Fruit fly (Drosophila melanogaster): ENCODE results near the gene CG5321.
A peak's percentile ranks its signal among the peaks of the same experiment; 100 is the strongest.

CG5321 gene

dm6 chrX:14727580-14727979, 48.2 kb downstream of the CG5321 start (continued):
- no peak for TF ChIP-seq CG4617 (GFP tag; optimal IDR thresholded peaks at IDR 0.05; ENCODE audit: borderline replicate concordance)
- no peak for TF ChIP-seq run (tag; optimal IDR thresholded peaks at IDR 0.05)
- no peak for TF ChIP-seq CG14710 (tag; optimal IDR thresholded peaks at IDR 0.05)
- TF ChIP-seq cas (GFP tag; IDR thresholded peaks at IDR 0.05), result no peak
- no peak for TF ChIP-seq Atf6 (GFP tag; IDR thresholded peaks at IDR 0.05)
- peak; percentile 76 for TF ChIP-seq sens (GFP tag)
- TF ChIP-seq CG10462 (GFP tag; optimal IDR thresholded peaks at IDR 0.05), result no peak
- TF ChIP-seq E2f1 (GFP tag; IDR thresholded peaks at IDR 0.05), result no peak
- TF ChIP-seq CG13624 (GFP tag; optimal IDR thresholded peaks at IDR 0.05), result no peak
- no peak for TF ChIP-seq Poxn (GFP tag; IDR thresholded peaks at IDR 0.05)
- TF ChIP-seq CG10147 (GFP tag; optimal IDR thresholded peaks at IDR 0.05), result peak; percentile 24
- TF ChIP-seq usp (GFP tag; optimal IDR thresholded peaks at IDR 0.05), result no peak
- TF ChIP-seq CG1832 (GFP tag; optimal IDR thresholded peaks at IDR 0.05), result no peak
- TF ChIP-seq dimm (GFP tag; IDR thresholded peaks at IDR 0.05), result no peak
- TF ChIP-seq CG2202 (tag; optimal IDR thresholded peaks at IDR 0.05), result no peak
- no peak for TF ChIP-seq HmgZ (tag; optimal IDR thresholded peaks at IDR 0.05)
- peak; percentile 55 for TF ChIP-seq CG1603 (tag; optimal IDR thresholded peaks at IDR 0.05)
- no peak for TF ChIP-seq dmrt11E (tag; optimal IDR thresholded peaks at IDR 0.05)
- TF ChIP-seq schlank (tag; optimal IDR thresholded peaks at IDR 0.05), result peak; percentile 6
- no peak for TF ChIP-seq CG13123 (GFP tag; optimal IDR thresholded peaks at IDR 0.05)
- no peak for TF ChIP-seq fd3F (GFP tag; optimal IDR thresholded peaks at IDR 0.05)
- no peak for TF ChIP-seq tna (GFP tag; IDR thresholded peaks at IDR 0.05; ENCODE audit: partially characterized antibody)
- no peak for TF ChIP-seq vnd (GFP tag; IDR thresholded peaks at IDR 0.05; ENCODE audit: partially characterized antibody)
- TF ChIP-seq yki (optimal IDR thresholded peaks at IDR 0.05), result no peak
- TF ChIP-seq CG18764 (GFP tag; optimal IDR thresholded peaks at IDR 0.05), result no peak
- TF ChIP-seq unpg (GFP tag; optimal IDR thresholded peaks at IDR 0.05), result peak; percentile 38
- TF ChIP-seq CG11093 (GFP tag; IDR thresholded peaks at IDR 0.05), result no peak
- no peak for TF ChIP-seq Gug (GFP tag; IDR thresholded peaks at IDR 0.05)
- no peak for TF ChIP-seq Oaz (GFP tag; IDR thresholded peaks at IDR 0.05)
- no peak for TF ChIP-seq GATAe (GFP tag; conservative IDR thresholded peaks at IDR 0.05)
- TF ChIP-seq ssp (GFP tag; IDR thresholded peaks at IDR 0.05), result no peak
- TF ChIP-seq Deaf1 (tag; optimal IDR thresholded peaks at IDR 0.05), result peak; percentile 20
- TF ChIP-seq sug (tag; optimal IDR thresholded peaks at IDR 0.05), result no peak
- peak; percentile 29 for TF ChIP-seq CG9817 (tag; optimal IDR thresholded peaks at IDR 0.05)
- no peak for TF ChIP-seq chif (GFP tag; optimal IDR thresholded peaks at IDR 0.05)
- TF ChIP-seq CG3407 (GFP tag; optimal IDR thresholded peaks at IDR 0.05), result peak; percentile 11
- TF ChIP-seq CG11560 (tag; IDR thresholded peaks at IDR 0.05), result no peak
- peak; percentile 27; the same call in 1 of the 2 replicates for TF ChIP-seq Rx (GFP tag; IDR thresholded peaks at IDR 0.05)
- no peak for TF ChIP-seq Six4 (GFP tag; optimal IDR thresholded peaks at IDR 0.05)
- TF ChIP-seq pzg (GFP tag; optimal IDR thresholded peaks at IDR 0.05), result no peak
- TF ChIP-seq Dad (GFP tag; optimal IDR thresholded peaks at IDR 0.05), result no peak
- TF ChIP-seq odd (GFP tag; optimal IDR thresholded peaks at IDR 0.05), result peak; percentile 23
- TF ChIP-seq CG15479 (GFP tag; optimal IDR thresholded peaks at IDR 0.05), result no peak
- no peak for TF ChIP-seq ap (GFP tag; IDR thresholded peaks at IDR 0.05)
- TF ChIP-seq ara (GFP tag; IDR thresholded peaks at IDR 0.05), result no peak
- TF ChIP-seq CG5180 (GFP tag; optimal IDR thresholded peaks at IDR 0.05), result peak; percentile 2
- TF ChIP-seq row (GFP tag; IDR thresholded peaks at IDR 0.05), result peak; percentile 72
- TF ChIP-seq crol (GFP tag; IDR thresholded peaks at IDR 0.05), result no peak
- TF ChIP-seq HLH4C (GFP tag; IDR thresholded peaks at IDR 0.05; ENCODE audit: partially characterized antibody), result no peak
- TF ChIP-seq CG17186 (GFP tag; optimal IDR thresholded peaks at IDR 0.05), result no peak
- no peak for TF ChIP-seq CG3847 (GFP tag; IDR thresholded peaks at IDR 0.05)
- TF ChIP-seq Lpt (GFP tag; optimal IDR thresholded peaks at IDR 0.05), result no peak
- no peak for TF ChIP-seq insv (GFP tag; optimal IDR thresholded peaks at IDR 0.05)

All from whole organism, embryonic.